Fruit fly (Drosophila melanogaster) whole organism, embryonic: ENCODE data around the gene CG13796.

Source experiments
- BEAF-32 ChIP-seq: fragments of 200-800 bp; sonication (Bioruptor generic); optimal IDR thresholded peaks from 3 replicates; lab custom pipeline; 2017; ENCODE audit warnings: missing biosample characterization, missing genetic modification characterization, mild to moderate bottlenecking, moderate library complexity, missing genetic modification reagents
- CG14965 ChIP-seq: fragments of 200-800 bp; sonication (Bioruptor generic); optimal IDR thresholded peaks from 2 replicates; lab custom pipeline; 2016; ENCODE audit warnings: missing biosample characterization, missing genetic modification characterization, borderline replicate concordance
- CG32767 ChIP-seq: fragments of 200-800 bp; sonication (Bioruptor generic); IDR thresholded peaks from 2 replicates; pipeline ENCODE4 v1.3.6; 2022; ENCODE audit warnings: missing biosample characterization, missing genetic modification characterization
- CG6791 ChIP-seq: fragments of 200-800 bp; sonication (Bioruptor generic); IDR thresholded peaks from 3 replicates; pipeline ENCODE4 v1.3.6; 2022; ENCODE audit warnings: missing biosample characterization, missing genetic modification characterization; ENCODE audit not compliant: partially characterized antibody
- CG8089 ChIP-seq: fragments of 200-800 bp; sonication (Bioruptor generic); optimal IDR thresholded peaks from 3 replicates; lab custom pipeline; 2016; ENCODE audit warnings: missing biosample characterization, missing genetic modification characterization
- D19A ChIP-seq: fragments of 200-800 bp; optimal IDR thresholded peaks from 3 replicates; lab custom pipeline; 2019; ENCODE audit warnings: missing biosample characterization, mild to moderate bottlenecking, missing genetic modification characterization, moderate library complexity
- ERR ChIP-seq: fragments of 200-800 bp; sonication (Bioruptor generic); optimal IDR thresholded peaks from 2 replicates; lab custom pipeline; 2016; ENCODE audit warnings: missing biosample characterization, missing genetic modification characterization
- psq ChIP-seq: fragments of 200-800 bp; sonication (Bioruptor generic); optimal IDR thresholded peaks from 2 replicates; lab custom pipeline; 2017; ENCODE audit warnings: missing biosample characterization, missing genetic modification characterization
- sim ChIP-seq: fragments of 200-800 bp; sonication (Bioruptor generic); IDR thresholded peaks from 2 replicates; pipeline ENCODE4 v1.3.6; 2022; ENCODE audit warnings: missing biosample characterization, missing genetic modification characterization
- zfh2 ChIP-seq: fragments of 200-800 bp; sonication (Bioruptor generic); optimal IDR thresholded peaks from 2 replicates; lab custom pipeline; 2016; ENCODE audit warnings: missing biosample characterization, missing genetic modification characterization

- TF ChIP-seq ERR (GFP tag; lab: Kevin White, UChicago): peak; percentile 33
- no peak for TF ChIP-seq sim (GFP tag; lab: Robert Waterston, UW)
- no peak for TF ChIP-seq CG14965 (GFP tag; lab: Kevin White, UChicago)
- TF ChIP-seq CG6791 (GFP tag; lab: Robert Waterston, UW): no peak
- no peak for TF ChIP-seq CG8089 (GFP tag; lab: Kevin White, UChicago)
- TF ChIP-seq zfh2 (GFP tag; lab: Kevin White, UChicago): peak; percentile 15
- TF ChIP-seq CG32767: no peak
- no peak for TF ChIP-seq D19A (tag; lab: Kevin White, UChicago)
- no peak for TF ChIP-seq psq
- TF ChIP-seq BEAF-32: no peak
Measured at dm6 chr2L:7702383-7703188, 29.9 kb downstream of the CG13796 start, which contains the start of gene Tep3.
